Fruit fly (Drosophila melanogaster): ENCODE data around the gene eag.

The eag gene

dm6 chrX:15026897-15027296, 71.6 kb downstream of the eag start:
- peak; percentile 47 for TF ChIP-seq net (GFP tag; optimal IDR thresholded peaks at IDR 0.05)
- TF ChIP-seq svp (GFP tag): peak; percentile 79
- peak; percentile 37 for TF ChIP-seq CG7368 (GFP tag; optimal IDR thresholded peaks at IDR 0.05)
- TF ChIP-seq fkh (GFP tag; optimal IDR thresholded peaks at IDR 0.05): peak; percentile 38
- peak; percentile 51 for TF ChIP-seq lz (GFP tag; optimal IDR thresholded peaks at IDR 0.05)
- TF ChIP-seq Ets21C (GFP tag; optimal IDR thresholded peaks at IDR 0.05): peak; percentile 18
- no peak for TF ChIP-seq CG9139 (GFP tag; optimal IDR thresholded peaks at IDR 0.05)
- TF ChIP-seq CG6276 (GFP tag; optimal IDR thresholded peaks at IDR 0.05): peak; percentile 30
- peak; percentile 51 for TF ChIP-seq CG3919 (GFP tag; optimal IDR thresholded peaks at IDR 0.05)
- TF ChIP-seq fd59A (GFP tag; optimal IDR thresholded peaks at IDR 0.05): no peak
- TF ChIP-seq CG6808 (GFP tag; optimal IDR thresholded peaks at IDR 0.05): peak; percentile 26
- TF ChIP-seq Hr39 (GFP tag; optimal IDR thresholded peaks at IDR 0.05): peak; percentile 64
- TF ChIP-seq dac (GFP tag; optimal IDR thresholded peaks at IDR 0.05): no peak
- no peak for TF ChIP-seq CG3032 (tag; optimal IDR thresholded peaks at IDR 0.05)
- 0 out of 3 replicates have a peak, but pooled peaks have one; percentile 38 for TF ChIP-seq CG8119 (GFP tag; IDR thresholded peaks at IDR 0.05)
- no peak for TF ChIP-seq CG16779 (tag; optimal IDR thresholded peaks at IDR 0.05)
- TF ChIP-seq CG34406 (GFP tag; optimal IDR thresholded peaks at IDR 0.05): peak; percentile 52
- peak; percentile 80 for TF ChIP-seq Eip78C (GFP tag)
- TF ChIP-seq cyc (GFP tag; optimal IDR thresholded peaks at IDR 0.05): peak; percentile 64
- TF ChIP-seq Ets96B (tag; optimal IDR thresholded peaks at IDR 0.05): peak; percentile 28
- TF ChIP-seq Sox14 (GFP tag; optimal IDR thresholded peaks at IDR 0.05): peak; percentile 52
- no peak for TF ChIP-seq Hr38 (GFP tag; optimal IDR thresholded peaks at IDR 0.05)
- no peak for TF ChIP-seq ss (GFP tag; optimal IDR thresholded peaks at IDR 0.05)
- TF ChIP-seq CG15336 (GFP tag; IDR thresholded peaks at IDR 0.05): no peak; the same call in 1 of the 2 replicates
- peak; percentile 68 for TF ChIP-seq esn (GFP tag; optimal IDR thresholded peaks at IDR 0.05)
- TF ChIP-seq CG1621 (tag; optimal IDR thresholded peaks at IDR 0.05): no peak
- peak; percentile 21 for TF ChIP-seq acj6 (GFP tag; optimal IDR thresholded peaks at IDR 0.05)
- TF ChIP-seq dsx (GFP tag; optimal IDR thresholded peaks at IDR 0.05; ENCODE audit: poor library complexity, severe bottlenecking): peak; percentile 11
- TF ChIP-seq CG31627 (GFP tag; optimal IDR thresholded peaks at IDR 0.05): peak; percentile 62
- TF ChIP-seq CG6792 (GFP tag; optimal IDR thresholded peaks at IDR 0.05): peak; percentile 42
- TF ChIP-seq OdsH (GFP tag; optimal IDR thresholded peaks at IDR 0.05): peak; percentile 49
- peak; percentile 15 for TF ChIP-seq CG8319 (GFP tag; optimal IDR thresholded peaks at IDR 0.05)
- TF ChIP-seq Eip93F (GFP tag; optimal IDR thresholded peaks at IDR 0.05): no peak
- TF ChIP-seq salr (GFP tag; optimal IDR thresholded peaks at IDR 0.05): no peak
- no peak for TF ChIP-seq spab (GFP tag; optimal IDR thresholded peaks at IDR 0.05)
- peak; percentile 72; the same call in 2 of the 3 replicates for TF ChIP-seq eg (GFP tag; IDR thresholded peaks at IDR 0.05)
- TF ChIP-seq Smox (GFP tag; optimal IDR thresholded peaks at IDR 0.05): peak; percentile 58
- peak; percentile 40 for TF ChIP-seq Eip75B (GFP tag; optimal IDR thresholded peaks at IDR 0.05)
- TF ChIP-seq CG8632 (GFP tag; optimal IDR thresholded peaks at IDR 0.05): peak; percentile 39
- TF ChIP-seq CG11294 (GFP tag; IDR thresholded peaks at IDR 0.05): no peak
- TF ChIP-seq Hr4 (GFP tag; optimal IDR thresholded peaks at IDR 0.05): peak; percentile 31
- TF ChIP-seq CG32006 (GFP tag; optimal IDR thresholded peaks at IDR 0.05): peak; percentile 53
- peak; percentile 33 for TF ChIP-seq CG10669 (GFP tag; optimal IDR thresholded peaks at IDR 0.05)
- peak; percentile 32 for TF ChIP-seq Sox15 (GFP tag; optimal IDR thresholded peaks at IDR 0.05)
- 0 out of 2 replicates have a peak, but pooled peaks have one; percentile 39 for TF ChIP-seq Gug (GFP tag; IDR thresholded peaks at IDR 0.05)
- no peak for TF ChIP-seq CG4318 (GFP tag; optimal IDR thresholded peaks at IDR 0.05)
- TF ChIP-seq achi (GFP tag; optimal IDR thresholded peaks at IDR 0.05): no peak
- peak; percentile 17 for TF ChIP-seq CG11902 (GFP tag; optimal IDR thresholded peaks at IDR 0.05)
- peak; percentile 3 for TF ChIP-seq Blimp-1 (GFP tag; optimal IDR thresholded peaks at IDR 0.05)
- TF ChIP-seq CG6163 (GFP tag; IDR thresholded peaks at IDR 0.05): peak; percentile 47; the same call in 2 of the 3 replicates
- TF ChIP-seq CG6854 (GFP tag; optimal IDR thresholded peaks at IDR 0.05): peak; percentile 24
- peak; percentile 53 for TF ChIP-seq pdm3 (GFP tag; optimal IDR thresholded peaks at IDR 0.05)
